Fruit fly (Drosophila melanogaster): ENCODE measurements around the gene eys.

DNA sequence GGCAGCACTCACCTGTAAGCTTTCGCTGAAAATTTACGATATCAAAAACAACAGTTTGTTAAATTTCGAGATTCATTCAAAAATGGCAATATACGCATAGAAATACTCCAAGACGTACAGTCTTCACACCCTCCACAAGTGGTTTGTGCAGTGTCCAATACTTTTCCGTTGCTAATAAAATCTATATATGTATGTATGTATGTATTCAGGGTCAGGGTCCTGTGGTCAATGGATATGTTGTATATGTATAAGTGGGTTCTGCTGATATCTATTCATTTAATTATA is 64.9 kb downstream of the eys start:
- no peak for TF ChIP-seq br (GFP tag; optimal IDR thresholded peaks at IDR 0.05)
- TF ChIP-seq HLH106 (tag; optimal IDR thresholded peaks at IDR 0.05) = no peak
- TF ChIP-seq Mio (GFP tag; optimal IDR thresholded peaks at IDR 0.05) = no peak
- TF ChIP-seq Abd-B (GFP tag; optimal IDR thresholded peaks at IDR 0.05) = no peak
- no peak for TF ChIP-seq GATAd (GFP tag; optimal IDR thresholded peaks at IDR 0.05)
- no peak for TF ChIP-seq CrebA (GFP tag; optimal IDR thresholded peaks at IDR 0.05; ENCODE audit: borderline replicate concordance)
- TF ChIP-seq Sp1 (GFP tag; optimal IDR thresholded peaks at IDR 0.05) = no peak
